Worm (Caenorhabditis elegans): ENCODE measurements around the gene stau-1.
A peak's percentile ranks its signal among the peaks of the same experiment; 100 is the strongest.

stau-1 gene

ce11 chrX:1012385-1012866, 22.7 kb downstream of the stau-1 start:
- peak; percentile 90 for TF ChIP-seq ama-1 (optimal IDR thresholded peaks at IDR 0.05)
- TF ChIP-seq lsy-2 (tag; optimal IDR thresholded peaks at IDR 0.05): peak in 1 of 2 experiments; percentile 23
- TF ChIP-seq nhr-21 (tag; optimal IDR thresholded peaks at IDR 0.05): no peak
- TF ChIP-seq nhr-237 (tag; optimal IDR thresholded peaks at IDR 0.05): no peak
- no peak for TF ChIP-seq nhr-6 (tag; optimal IDR thresholded peaks at IDR 0.05)
- TF ChIP-seq Y55F3AM.14 (GFP tag; optimal IDR thresholded peaks at IDR 0.05): peak; percentile 51
- no peak for TF ChIP-seq nhr-23 (tag; optimal IDR thresholded peaks at IDR 0.05)
- no peak for TF ChIP-seq dmd-4 (tag; optimal IDR thresholded peaks at IDR 0.05)
- no peak for TF ChIP-seq F13H6.1 (tag; optimal IDR thresholded peaks at IDR 0.05)
- TF ChIP-seq crh-2 (tag; optimal IDR thresholded peaks at IDR 0.05): peak; percentile 18
- peak; percentile 16 for TF ChIP-seq lin-13 (GFP tag; optimal IDR thresholded peaks at IDR 0.05)
- TF ChIP-seq skn-1 (tag; optimal IDR thresholded peaks at IDR 0.05): no peak
- no peak for TF ChIP-seq unc-55 (GFP tag; optimal IDR thresholded peaks at IDR 0.05)
- TF ChIP-seq R02D3.7 (tag; optimal IDR thresholded peaks at IDR 0.05): no peak
- peak; percentile 55 for TF ChIP-seq gmeb-1 (tag; optimal IDR thresholded peaks at IDR 0.05)
- TF ChIP-seq ztf-1 (GFP tag; conservative IDR thresholded peaks at IDR 0.05): no peak
- TF ChIP-seq sma-9 (GFP tag; optimal IDR thresholded peaks at IDR 0.05): peak; percentile 35
- TF ChIP-seq sma-9 (tag; optimal IDR thresholded peaks at IDR 0.05): no peak
- TF ChIP-seq nhr-10 (tag; optimal IDR thresholded peaks at IDR 0.05): no peak
- TF ChIP-seq sem-4 (tag; optimal IDR thresholded peaks at IDR 0.05): no peak
- no peak for TF ChIP-seq nhr-12 (tag; optimal IDR thresholded peaks at IDR 0.05)
- no peak for TF ChIP-seq nhr-11 (tag; optimal IDR thresholded peaks at IDR 0.05)
- peak; percentile 37 for TF ChIP-seq nhr-25 (tag; optimal IDR thresholded peaks at IDR 0.05)
- TF ChIP-seq nhr-129 (tag; optimal IDR thresholded peaks at IDR 0.05): no peak
- TF ChIP-seq sma-3 (GFP tag; optimal IDR thresholded peaks at IDR 0.05): peak; percentile 55
- TF ChIP-seq ceh-82 (tag; optimal IDR thresholded peaks at IDR 0.05): no peak

ce11 chrX:1010627-1011452, 24.2 kb downstream of the stau-1 start:
- TF ChIP-seq gmeb-1 (tag; optimal IDR thresholded peaks at IDR 0.05) (peak; percentile 72), blmp-1 (tag; optimal IDR thresholded peaks at IDR 0.05; ENCODE audit: insufficient read depth) (peak; percentile 20), fos-1 (tag; optimal IDR thresholded peaks at IDR 0.05) (peak; percentile 73), ztf-1 (GFP tag; conservative IDR thresholded peaks at IDR 0.05) (no peak), nhr-6 (tag; optimal IDR thresholded peaks at IDR 0.05) (peak; percentile 38), nhr-10 (tag; optimal IDR thresholded peaks at IDR 0.05) (no peak), nhr-77 (tag; optimal IDR thresholded peaks at IDR 0.05) (no peak), alr-1 (tag; optimal IDR thresholded peaks at IDR 0.05) (no peak), mdl-1 (tag; optimal IDR thresholded peaks at IDR 0.05) (no peak), lin-13 (GFP tag; optimal IDR thresholded peaks at IDR 0.05) (no peak), mab-5 (tag; optimal IDR thresholded peaks at IDR 0.05) (no peak), ztf-11 (tag; optimal IDR thresholded peaks at IDR 0.05) (no peak), elt-1 (tag; optimal IDR thresholded peaks at IDR 0.05) (no peak), lsy-2 (tag; optimal IDR thresholded peaks at IDR 0.05) (peak in 1 of 2 experiments; percentile 8), nhr-237 (tag; optimal IDR thresholded peaks at IDR 0.05) (no peak), crh-2 (tag; optimal IDR thresholded peaks at IDR 0.05) (peak; percentile 79), zag-1 (tag; optimal IDR thresholded peaks at IDR 0.05) (no peak), dmd-4 (tag; optimal IDR thresholded peaks at IDR 0.05) (no peak), sem-4 (tag; optimal IDR thresholded peaks at IDR 0.05) (no peak), nhr-129 (tag; optimal IDR thresholded peaks at IDR 0.05) (peak; percentile 70), ZK546.5 (tag; optimal IDR thresholded peaks at IDR 0.05) (no peak), nhr-21 (tag; optimal IDR thresholded peaks at IDR 0.05) (peak; percentile 80), elt-3 (tag; optimal IDR thresholded peaks at IDR 0.05) (no peak), unc-39 (tag; optimal IDR thresholded peaks at IDR 0.05) (no peak), lin-39 (tag; optimal IDR thresholded peaks at IDR 0.05) (no peak), nhr-11 (tag; optimal IDR thresholded peaks at IDR 0.05) (no peak), ama-1 (optimal IDR thresholded peaks at IDR 0.05) (peak; percentile 28), nhr-23 (tag; optimal IDR thresholded peaks at IDR 0.05) (no peak), snpc-4 (tag; optimal IDR thresholded peaks at IDR 0.05) (no peak), Y55F3AM.14 (GFP tag; optimal IDR thresholded peaks at IDR 0.05) (no peak), peb-1 (tag; optimal IDR thresholded peaks at IDR 0.05) (no peak), skn-1 (tag; optimal IDR thresholded peaks at IDR 0.05) (no peak), F13H6.1 (tag; optimal IDR thresholded peaks at IDR 0.05) (peak; percentile 49), R02D3.7 (tag; optimal IDR thresholded peaks at IDR 0.05) (no peak), unc-55 (GFP tag; optimal IDR thresholded peaks at IDR 0.05) (no peak), ceh-16 (tag; optimal IDR thresholded peaks at IDR 0.05) (no peak), sma-3 (GFP tag; optimal IDR thresholded peaks at IDR 0.05) (peak; percentile 77), mbf-1 (tag; optimal IDR thresholded peaks at IDR 0.05) (no peak), C34F6.9 (tag; optimal IDR thresholded peaks at IDR 0.05) (peak; percentile 23), sma-9 (GFP tag; optimal IDR thresholded peaks at IDR 0.05) (peak; percentile 70), sma-9 (tag; optimal IDR thresholded peaks at IDR 0.05) (no peak), lin-11 (tag; optimal IDR thresholded peaks at IDR 0.05) (no peak), nhr-25 (tag; optimal IDR thresholded peaks at IDR 0.05) (peak; percentile 72), unc-62 (GFP tag; optimal IDR thresholded peaks at IDR 0.05) (no peak), egl-27 (tag; optimal IDR thresholded peaks at IDR 0.05) (peak; percentile 37), aly-2 (tag; optimal IDR thresholded peaks at IDR 0.05) (no peak)
